Worm (Caenorhabditis elegans) whole organism, midembryonic: ENCODE data around the gene sams-4.

Experiments
- T22C8.4 ChIP-seq: fragments of 200-800 bp; sonication (Bioruptor generic); IDR thresholded peaks from 2 replicates; pipeline ENCODE4 v1.3.6; 2022; ENCODE audit warnings: missing genetic modification characterization, missing compliant biosample characterization
- cog-1 ChIP-seq: sonication (generic microtip); optimal IDR thresholded peaks from 2 replicates; lab custom pipeline; 2016; ENCODE audit warnings: missing genetic modification characterization, missing compliant biosample characterization
- flt-1 ChIP-seq: fragments of 200-800 bp; sonication (Bioruptor generic); IDR thresholded peaks from 2 replicates; pipeline ENCODE4 v1.3.6; 2022; ENCODE audit warnings: missing genetic modification characterization, missing compliant biosample characterization
- klf-2 ChIP-seq: fragments of 200-800 bp; sonication (Bioruptor generic); conservative IDR thresholded peaks from 2 replicates; pipeline ENCODE4 v1.3.6; 2022; ENCODE audit warnings: missing genetic modification reagents, missing genetic modification characterization, missing compliant biosample characterization
- med-1 ChIP-seq: sonication (generic microtip); optimal IDR thresholded peaks from 2 replicates; lab custom pipeline; 2017; ENCODE audit warnings: missing genetic modification characterization, mild to moderate bottlenecking, missing compliant biosample characterization, antibody characterized with exemption, missing genetic modification reagents; ENCODE audit not compliant: insufficient read depth
- ref-1 ChIP-seq: fragments of 200-800 bp; sonication (Bioruptor generic); conservative IDR thresholded peaks from 2 replicates; pipeline ENCODE4 v1.3.6; 2022; ENCODE audit warnings: missing genetic modification reagents, missing genetic modification characterization, missing compliant biosample characterization
- tab-1 ChIP-seq: fragments of 200-800 bp; sonication (Bioruptor generic); IDR thresholded peaks from 2 replicates; pipeline ENCODE4 v1.3.6; 2022; ENCODE audit warnings: missing genetic modification characterization, missing compliant biosample characterization
- ztf-23 ChIP-seq: fragments of 200-800 bp; sonication (Bioruptor generic); IDR thresholded peaks from 2 replicates; pipeline ENCODE4 v1.3.6; 2022; ENCODE audit warnings: missing genetic modification reagents, missing genetic modification characterization, missing compliant biosample characterization
- ztf-29 ChIP-seq: fragments of 200-800 bp; sonication (Bioruptor generic); IDR thresholded peaks from 2 replicates; pipeline ENCODE4 v1.3.6; 2022; ENCODE audit warnings: missing genetic modification reagents, missing genetic modification characterization, missing compliant biosample characterization

sams-4 gene

ce11 chrIV:5847986-5848707 lies 2.0 kb upstream of the sams-4 start, which contains the start of gene sams-3:
Gene sams-3 (plus strand): TSS chrIV:5848657.
- TF ChIP-seq ztf-23 (no peak), flt-1 (GFP tag; lab: Robert Waterston, UW) (no peak), ref-1 (no peak), ztf-29 (GFP tag; lab: Robert Waterston, UW) (no peak), klf-2 (GFP tag; lab: Robert Waterston, UW) (no peak), tab-1 (GFP tag; lab: Robert Waterston, UW) (no peak), T22C8.4 (GFP tag; lab: Robert Waterston, UW) (no peak), med-1 (GFP tag; lab: Kevin White, UChicago) (no peak), cog-1 (no peak)

- TF ChIP-seq klf-2 (GFP tag; lab: Robert Waterston, UW) (no peak), med-1 (GFP tag; lab: Kevin White, UChicago) (no peak), ref-1 (no peak), T22C8.4 (GFP tag; lab: Robert Waterston, UW) (no peak), flt-1 (GFP tag; lab: Robert Waterston, UW) (no peak), ztf-29 (GFP tag; lab: Robert Waterston, UW) (no peak), ztf-23 (no peak), cog-1 (no peak), tab-1 (GFP tag; lab: Robert Waterston, UW) (no peak)
Measured at ce11 chrIV:5842905-5843304, 3.3 kb downstream of the sams-4 start.

- no peak for TF ChIP-seq ztf-23
- no peak for TF ChIP-seq flt-1 (GFP tag; lab: Robert Waterston, UW)
- TF ChIP-seq ref-1 = no peak
- TF ChIP-seq klf-2 (GFP tag; lab: Robert Waterston, UW) = no peak
- TF ChIP-seq tab-1 (GFP tag; lab: Robert Waterston, UW) = no peak
- TF ChIP-seq cog-1 = no peak
- TF ChIP-seq ztf-29 (GFP tag; lab: Robert Waterston, UW) = no peak
- TF ChIP-seq med-1 (GFP tag; lab: Kevin White, UChicago) = no peak
- TF ChIP-seq T22C8.4 (GFP tag; lab: Robert Waterston, UW) = no peak
Measured at ce11 chrIV:5839178-5839577, 7.0 kb downstream of the sams-4 start, which contains the start of gene C06E7.2. Gene C06E7.2 (plus strand): TSS chrIV:5839478.

- no peak for TF ChIP-seq cog-1
Measured at ce11 chrIV:5834182-5834581, 12.0 kb downstream of the sams-4 start.

ce11 chrIV:5832801-5833200 lies 13.4 kb downstream of the sams-4 start:
- no peak for TF ChIP-seq med-1 (GFP tag; lab: Kevin White, UChicago)
- no peak for TF ChIP-seq tab-1 (GFP tag; lab: Robert Waterston, UW)
- no peak for TF ChIP-seq T22C8.4 (GFP tag; lab: Robert Waterston, UW)

- TF ChIP-seq klf-2 (GFP tag; lab: Robert Waterston, UW) = no peak
- TF ChIP-seq tab-1 (GFP tag; lab: Robert Waterston, UW) = no peak
- TF ChIP-seq T22C8.4 (GFP tag; lab: Robert Waterston, UW) = no peak
- TF ChIP-seq ztf-29 (GFP tag; lab: Robert Waterston, UW) = no peak
- TF ChIP-seq ref-1 = no peak
- TF ChIP-seq cog-1 = no peak
- no peak for TF ChIP-seq med-1 (GFP tag; lab: Kevin White, UChicago)
- TF ChIP-seq flt-1 (GFP tag; lab: Robert Waterston, UW) = no peak
- no peak for TF ChIP-seq ztf-23
Measured at ce11 chrIV:5824493-5824892, 21.7 kb downstream of the sams-4 start, which contains the start of gene egal-1. Gene egal-1 (plus strand): TSS chrIV:5824793.

ce11 chrIV:5821997-5822396 lies 24.2 kb downstream of the sams-4 start:
- no peak for TF ChIP-seq tab-1 (GFP tag; lab: Robert Waterston, UW)
- no peak for TF ChIP-seq klf-2 (GFP tag; lab: Robert Waterston, UW)
- no peak for TF ChIP-seq T22C8.4 (GFP tag; lab: Robert Waterston, UW)
- TF ChIP-seq cog-1 = no peak
- TF ChIP-seq flt-1 (GFP tag; lab: Robert Waterston, UW) = no peak
- no peak for TF ChIP-seq ztf-23
- TF ChIP-seq med-1 (GFP tag; lab: Kevin White, UChicago) = no peak
- TF ChIP-seq ref-1 = no peak
- TF ChIP-seq ztf-29 (GFP tag; lab: Robert Waterston, UW) = no peak

ce11 chrIV:5820953-5821352 lies 25.2 kb downstream of the sams-4 start:
- TF ChIP-seq cog-1 (no peak), klf-2 (GFP tag; lab: Robert Waterston, UW) (no peak)

- TF ChIP-seq T22C8.4 (GFP tag; lab: Robert Waterston, UW) = no peak
- no peak for TF ChIP-seq med-1 (GFP tag; lab: Kevin White, UChicago)
- no peak for TF ChIP-seq klf-2 (GFP tag; lab: Robert Waterston, UW)
- TF ChIP-seq ztf-29 (GFP tag; lab: Robert Waterston, UW) = no peak
- TF ChIP-seq ztf-23 = no peak
- no peak for TF ChIP-seq ref-1
- TF ChIP-seq tab-1 (GFP tag; lab: Robert Waterston, UW) = no peak
- TF ChIP-seq flt-1 (GFP tag; lab: Robert Waterston, UW) = no peak
- no peak for TF ChIP-seq cog-1
Measured at ce11 chrIV:5820056-5820799, 25.9 kb downstream of the sams-4 start.

- TF ChIP-seq cog-1 = peak; percentile 55
- no peak for TF ChIP-seq ztf-29 (GFP tag; lab: Robert Waterston, UW)
Measured at ce11 chrIV:5817459-5817858, 28.7 kb downstream of the sams-4 start.
